Fruit fly (Drosophila melanogaster): ENCODE measurements around the gene CG5026.

DNA sequence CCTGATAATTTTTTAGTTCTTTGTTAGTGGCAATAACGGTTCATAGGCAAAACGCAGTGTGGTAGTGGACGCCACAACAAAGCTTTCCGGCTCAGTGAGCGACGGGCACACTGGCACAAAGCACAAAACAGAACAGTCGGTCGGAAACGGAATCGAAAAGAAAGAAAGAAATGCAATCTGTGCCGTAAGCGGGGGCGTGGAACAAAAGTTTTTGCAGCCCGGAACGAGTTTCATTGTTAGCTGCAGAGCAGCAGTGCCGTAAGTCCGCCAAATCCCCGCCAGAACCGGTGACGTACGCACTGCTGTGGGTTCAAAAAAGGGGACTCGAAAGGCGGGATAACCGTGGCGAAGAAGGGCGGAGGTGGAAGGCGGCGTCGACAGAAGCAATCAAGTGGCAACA lies at the start of gene CG5026:
- TF ChIP-seq CTCF (optimal IDR thresholded peaks at IDR 0.05) (no peak), CG8478 (optimal IDR thresholded peaks at IDR 0.05) (no peak)

Data from S2 (cell line).